Fruit fly (Drosophila melanogaster) S2 (cell line): ENCODE results near the gene Tmtc4.

Experiments
- CG8478 ChIP-seq: fragments of >200 bp; optimal IDR thresholded peaks from 2 replicates; lab custom pipeline; 2018
- CTCF ChIP-seq, 2 experiments: fragments of >200 bp; optimal IDR thresholded peaks; 2 replicates each; lab custom pipeline; 2018

The Tmtc4 gene

DNA sequence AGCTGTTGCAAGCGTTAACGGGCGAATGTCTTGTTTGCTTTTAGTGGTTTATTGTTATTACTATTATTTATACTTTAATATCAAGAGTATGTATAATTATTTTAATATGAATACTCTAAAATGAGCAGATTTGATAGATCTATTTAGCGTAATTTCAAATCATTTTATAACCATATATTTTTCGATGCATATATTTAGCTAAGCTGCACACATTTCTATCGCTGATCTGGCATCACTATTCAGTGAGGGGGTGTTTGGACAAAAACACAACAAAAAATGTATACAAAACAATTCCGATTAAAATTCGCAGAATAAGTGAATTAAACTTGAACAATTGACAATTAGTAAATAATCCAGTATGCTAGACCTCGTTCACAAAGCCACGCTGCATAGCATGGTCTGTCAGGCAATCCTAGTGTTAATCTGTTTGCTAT lies at the start of gene Tmtc4, which contains the start of gene Trs33:
TSS of gene Tmtc4 (plus strand) at position 233 of the 434 bp plus-strand sequence.
TSS of gene Trs33 (minus strand) at position 3 of the 434 bp plus-strand sequence.
- TF ChIP-seq CG8478, result no peak
- TF ChIP-seq CTCF (optimal IDR thresholded peaks at IDR 0.05; lab: Kevin White, UChicago), result no peak

DNA sequence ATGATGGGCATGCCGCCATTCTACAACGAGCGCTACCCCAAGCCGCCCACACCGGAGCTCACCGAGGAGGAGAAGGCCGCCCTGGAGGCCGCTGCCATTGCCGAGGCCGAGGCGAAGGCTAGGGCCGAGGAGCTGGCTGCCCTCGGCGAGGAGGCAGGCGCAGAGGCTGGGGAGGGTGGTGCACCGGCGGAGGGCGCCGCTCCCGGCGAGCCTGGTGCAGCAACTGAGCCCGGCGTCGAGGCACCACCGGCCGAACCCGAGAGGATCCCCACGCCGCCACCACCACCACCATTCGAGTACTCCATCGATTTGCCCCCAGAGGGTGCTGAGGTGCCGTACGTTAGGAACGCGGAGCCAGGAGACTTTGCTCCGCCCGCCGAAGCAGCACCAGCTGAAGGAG lies 45.8 kb upstream of the Tmtc4 start:
- TF ChIP-seq CG8478, result no peak
- no peak for TF ChIP-seq CTCF (optimal IDR thresholded peaks at IDR 0.05; lab: Kevin White, UChicago)

DNA sequence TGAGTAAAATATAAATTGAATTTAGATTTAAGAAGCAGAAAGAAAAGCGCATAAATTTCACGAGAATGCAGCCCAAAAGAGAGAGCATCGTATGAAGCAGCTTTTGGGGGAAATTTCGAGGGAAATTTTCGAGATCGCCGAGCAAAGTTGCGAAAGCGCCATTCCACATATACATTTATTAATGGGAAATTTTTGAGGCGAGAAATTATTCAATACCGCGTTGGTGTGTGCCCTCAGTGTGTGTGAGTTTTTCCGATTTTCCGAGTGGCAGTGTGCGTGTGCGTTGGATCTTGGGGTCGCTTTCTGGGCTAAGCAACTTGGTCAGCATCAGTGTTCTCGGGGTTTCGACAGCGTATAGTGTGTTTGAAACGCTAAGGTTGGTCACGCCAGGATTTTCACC lies 41.1 kb upstream of the Tmtc4 start, which contains the start of gene Tm2:
TSS of gene Tm2 (plus strand) at position 270 of the 400 bp plus-strand sequence.
- TF ChIP-seq CG8478 (no peak), CTCF (optimal IDR thresholded peaks at IDR 0.05; lab: Kevin White, UChicago) (no peak)

DNA sequence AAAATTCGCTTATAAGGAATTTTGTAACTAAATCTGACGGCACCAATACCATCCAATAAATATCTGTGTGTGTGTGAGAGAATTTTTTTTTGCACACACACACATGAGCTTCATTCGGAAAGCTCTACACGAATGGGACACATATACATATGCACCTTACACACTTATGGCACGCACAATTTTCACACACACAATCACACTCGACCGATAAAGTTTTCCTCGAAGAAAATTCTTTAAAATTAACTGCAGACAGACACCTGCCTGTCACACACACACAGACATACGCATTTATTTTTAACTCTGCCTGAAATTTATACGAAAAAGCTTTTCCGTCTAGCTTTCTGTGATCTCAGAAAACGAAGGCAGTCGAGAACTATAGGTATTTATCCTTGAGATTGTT lies 40.3 kb upstream of the Tmtc4 start:
- TF ChIP-seq CTCF (optimal IDR thresholded peaks at IDR 0.05; lab: Kevin White, UChicago) (no peak), CG8478 (no peak)

DNA sequence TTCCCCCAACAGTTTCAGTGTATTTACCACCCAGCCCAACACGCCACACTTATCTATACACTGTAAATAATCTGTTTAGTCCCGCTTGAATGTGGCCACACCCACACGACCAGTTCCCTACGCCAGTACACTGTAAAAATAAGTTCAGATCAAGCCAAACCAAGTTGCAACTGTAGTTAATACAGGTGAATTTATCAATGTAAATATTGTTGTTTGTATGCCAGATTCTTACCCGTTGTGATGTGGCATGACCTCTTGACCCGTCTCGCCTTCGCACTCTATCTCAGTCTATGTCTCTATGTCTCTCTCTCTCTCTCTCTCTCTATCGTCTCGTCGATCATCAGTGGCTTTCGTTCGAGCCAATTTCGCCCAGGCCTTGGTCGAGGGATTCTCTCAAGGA lies 37.2 kb upstream of the Tmtc4 start:
- TF ChIP-seq CG8478, result no peak

DNA sequence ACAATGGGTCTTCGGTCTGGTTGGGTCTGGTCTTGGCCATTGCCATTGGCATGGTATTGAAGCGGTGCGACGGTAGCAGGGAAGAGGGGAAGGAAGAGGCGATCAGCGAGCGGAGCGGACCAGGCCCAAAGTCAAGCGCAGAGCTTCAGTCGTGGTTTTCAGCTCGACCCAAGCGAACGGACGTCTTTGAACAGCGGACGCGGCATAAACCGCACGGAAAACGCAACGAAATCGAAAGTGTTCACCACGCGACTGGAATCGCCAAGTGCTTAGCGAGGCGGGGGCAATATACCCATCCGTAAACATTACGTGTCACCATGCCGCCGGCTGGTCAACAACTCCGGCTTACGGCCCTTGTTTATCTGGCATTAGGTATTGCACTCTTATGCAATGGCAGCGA lies 34.7 kb upstream of the Tmtc4 start, which contains the start of gene CG14866:
TSS of gene CG14866 (plus strand) at position 146 of the 400 bp plus-strand sequence.
- TF ChIP-seq CTCF (optimal IDR thresholded peaks at IDR 0.05; lab: Kevin White, UChicago) (no peak), CG8478 (no peak)

DNA sequence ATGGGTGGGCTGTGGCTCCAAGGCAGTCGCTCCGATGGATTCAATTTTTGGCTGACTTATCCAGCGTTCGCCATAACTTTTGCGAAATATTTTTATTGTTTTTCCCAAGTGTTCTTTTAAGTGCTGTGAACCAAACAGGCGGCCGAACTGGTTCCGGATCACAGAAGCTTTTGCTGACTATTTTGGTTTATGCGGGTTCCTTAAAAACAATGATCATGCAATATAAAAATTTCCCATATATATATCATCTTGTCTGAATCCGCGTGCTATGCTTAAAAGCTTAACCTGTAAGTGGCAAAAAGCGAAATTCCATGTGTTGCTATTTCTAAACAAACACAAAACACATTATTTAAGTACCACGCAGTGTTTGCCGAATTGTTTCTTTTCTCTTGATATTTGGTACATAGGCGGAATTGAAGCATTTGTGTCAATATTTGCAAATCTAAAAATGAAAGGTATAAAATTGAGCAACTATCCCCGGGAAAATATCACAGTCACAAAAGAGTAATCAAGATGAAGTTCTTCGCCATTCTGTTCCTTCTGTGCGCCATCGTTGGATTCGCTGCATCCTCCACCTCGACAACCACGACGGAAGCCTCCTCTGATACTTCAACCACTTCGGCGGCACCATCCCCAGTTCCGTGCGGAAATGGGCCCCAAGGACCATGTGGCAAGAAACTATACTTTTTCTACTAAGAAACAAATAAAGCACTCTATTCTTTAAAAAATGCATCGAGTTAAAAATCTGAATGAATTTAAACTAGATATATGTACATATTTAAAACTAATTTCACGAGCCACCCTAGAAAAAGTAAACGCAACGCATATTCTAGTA lies 30.9 kb upstream of the Tmtc4 start, which contains the start of the genes CG6276 and CG44040:
TSS of gene CG6276 (minus strand) at position 158 of the 835 bp plus-strand sequence.
TSS of gene CG44040 (plus strand) at position 467 of the 835 bp plus-strand sequence.
- TF ChIP-seq CTCF (optimal IDR thresholded peaks at IDR 0.05; lab: Kevin White, UChicago), result no peak
- no peak for TF ChIP-seq CG8478

DNA sequence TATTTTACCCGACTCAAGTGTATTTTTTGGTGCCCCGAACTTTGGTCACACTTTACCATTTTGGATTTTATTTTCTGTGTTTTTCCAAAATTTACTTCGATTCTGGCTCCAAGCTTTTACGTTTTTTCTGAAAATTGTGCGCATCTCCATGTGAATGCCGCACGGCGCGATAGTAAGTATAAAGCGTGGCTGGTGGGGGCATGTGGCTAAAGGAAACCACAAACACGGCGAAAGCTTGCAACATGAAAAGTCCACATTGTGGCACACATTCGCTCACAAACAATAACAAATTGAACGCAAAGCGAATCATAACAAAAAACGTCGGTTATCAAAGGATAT lies 30.3 kb upstream of the Tmtc4 start, which contains the start of gene ear:
TSS of gene ear (plus strand) at position 10 of the 339 bp plus-strand sequence.
- no peak for TF ChIP-seq CTCF (optimal IDR thresholded peaks at IDR 0.05; lab: Kevin White, UChicago)
- TF ChIP-seq CG8478, result no peak

DNA sequence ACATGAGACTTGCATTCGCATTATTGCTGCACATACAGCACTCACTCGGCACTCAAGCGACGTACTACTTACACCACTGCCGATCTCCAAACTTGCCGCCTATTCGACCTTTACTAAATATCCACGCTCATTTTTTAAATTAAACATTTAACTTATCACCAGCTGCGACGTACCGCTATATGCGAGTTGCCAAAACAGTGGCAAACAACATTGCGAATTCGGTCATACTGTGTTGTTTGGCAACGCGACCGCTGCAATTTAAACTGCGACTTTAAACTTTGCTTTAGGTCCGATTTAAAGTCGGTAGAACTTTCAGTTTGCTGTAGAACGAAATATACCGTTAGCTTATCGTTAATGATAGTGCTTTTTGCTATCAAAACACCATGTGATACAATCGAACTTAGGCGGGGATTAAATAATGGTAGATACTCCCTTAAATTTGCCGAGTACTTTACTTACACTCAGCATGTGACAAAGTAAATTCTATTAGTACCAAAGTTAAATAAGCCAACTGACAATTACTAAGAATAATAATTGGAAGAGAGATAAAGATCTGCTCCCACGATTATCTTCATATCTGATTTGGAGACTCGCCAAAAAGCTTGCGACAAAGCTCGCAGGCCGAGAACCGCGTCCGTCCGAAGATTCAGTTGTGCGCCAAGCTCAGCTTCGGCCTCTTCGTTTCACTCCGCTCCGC lies 22.8 kb upstream of the Tmtc4 start, which contains the start of the genes CG6236 and ea:
TSS of gene CG6236 (minus strand) at position 187 of the 697 bp plus-strand sequence.
TSS of gene ea (plus strand) at position 647 of the 697 bp plus-strand sequence.
- TF ChIP-seq CTCF (optimal IDR thresholded peaks at IDR 0.05; lab: Kevin White, UChicago) (no peak), CG8478 (no peak)

DNA sequence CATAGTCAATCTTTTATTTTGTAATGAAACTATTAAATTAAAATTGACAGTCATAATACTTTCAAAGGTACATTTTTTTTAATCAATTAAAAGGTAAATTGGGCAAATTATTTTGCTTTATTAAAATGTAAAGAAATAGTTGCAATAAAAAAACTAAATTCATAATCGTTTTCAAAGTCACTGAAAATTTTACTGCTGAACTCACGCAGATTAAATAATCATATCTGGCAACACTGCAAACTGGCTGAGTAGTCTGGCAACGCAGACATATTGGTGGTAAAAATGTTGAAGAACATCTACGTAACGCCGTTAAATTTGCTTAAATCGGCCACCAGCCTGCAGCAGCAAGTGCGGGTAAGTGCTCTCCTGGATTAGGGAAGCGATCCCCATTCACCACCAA lies 20.6 kb upstream of the Tmtc4 start, which contains the start of gene mRpL9:
TSS of gene mRpL9 (plus strand) at position 267 of the 400 bp plus-strand sequence.
- TF ChIP-seq CG8478 (no peak), CTCF (optimal IDR thresholded peaks at IDR 0.05; lab: Kevin White, UChicago) (peak; percentile 4 to 23)

DNA sequence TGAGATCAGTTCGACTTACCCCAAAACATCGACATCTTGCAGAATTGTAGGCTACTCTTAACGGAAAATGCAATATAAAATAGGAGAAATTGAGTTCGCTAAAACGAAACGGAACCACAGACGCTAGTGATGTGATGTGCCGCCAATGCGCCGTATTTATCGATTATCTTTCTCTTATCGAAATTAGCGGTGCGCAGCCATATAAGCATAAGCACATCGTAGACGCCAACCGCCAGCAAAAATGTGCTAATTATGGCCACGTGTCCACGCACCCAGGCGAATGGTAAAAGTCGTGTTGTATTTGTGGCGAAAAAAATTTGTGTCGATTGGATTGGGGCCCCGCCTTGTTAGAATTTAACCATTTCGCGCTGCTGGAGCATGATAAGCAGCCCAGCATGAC lies 18.0 kb upstream of the Tmtc4 start, which contains the start of the genes Fkbp39 and Cyfip:
TSS of gene Fkbp39 (minus strand) at position 140 of the 400 bp plus-strand sequence.
TSS of gene Cyfip (plus strand) at position 273 of the 400 bp plus-strand sequence.
- TF ChIP-seq CG8478 (no peak), CTCF (optimal IDR thresholded peaks at IDR 0.05; lab: Kevin White, UChicago) (peak; percentile 41 to 48)

DNA sequence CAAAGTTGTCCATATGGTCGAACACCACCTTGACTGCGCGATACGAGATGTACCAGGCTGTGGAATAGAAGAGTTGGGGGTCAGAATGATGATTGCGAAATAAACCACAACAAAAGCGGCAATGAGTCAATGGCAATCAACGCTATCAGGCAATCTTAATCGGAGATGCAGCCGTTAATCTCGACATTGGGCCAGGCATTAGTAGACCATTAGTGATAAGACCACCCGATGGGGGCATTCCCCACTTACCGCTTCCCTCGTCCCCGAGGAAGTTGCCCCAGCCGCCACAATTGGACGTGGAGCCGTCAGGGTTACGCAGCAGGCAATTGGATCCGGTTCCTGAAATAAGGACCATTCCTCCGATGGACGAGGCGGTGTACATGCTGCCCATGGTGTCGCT lies 11.9 kb upstream of the Tmtc4 start:
- no peak for TF ChIP-seq CG8478
- TF ChIP-seq CTCF (optimal IDR thresholded peaks at IDR 0.05; lab: Kevin White, UChicago), result no peak

DNA sequence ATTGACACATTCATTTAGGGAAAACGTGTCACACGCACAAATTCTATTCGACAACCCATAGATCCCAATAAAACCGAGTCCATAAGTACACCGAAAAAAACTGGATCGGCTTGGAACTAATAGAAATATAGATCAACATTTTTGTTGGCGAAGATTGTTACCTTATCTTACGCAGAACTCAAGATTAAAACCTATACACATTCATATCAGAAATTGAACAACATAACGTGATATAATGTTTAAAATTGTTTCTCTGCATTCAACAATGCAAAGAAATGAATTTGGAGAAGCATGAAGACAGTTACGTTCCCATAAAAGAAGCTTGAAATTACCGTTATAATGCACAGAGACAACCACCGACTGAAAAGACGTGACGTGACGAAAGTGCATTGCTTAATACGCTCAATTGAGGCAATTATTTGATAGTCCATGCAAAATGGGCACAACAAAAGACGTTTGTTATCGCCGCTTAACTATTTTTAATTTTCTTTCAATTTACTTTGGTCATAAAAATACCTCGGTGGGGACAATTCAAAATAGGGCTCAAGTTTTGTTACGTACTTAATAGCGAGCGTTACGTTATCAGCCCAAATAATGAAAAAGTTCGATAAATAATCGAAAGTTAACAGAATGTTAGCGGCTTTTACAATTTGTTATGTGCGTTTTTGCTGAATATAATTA lies 10.8 kb upstream of the Tmtc4 start, which contains the start of gene SerRS-m:
TSS of gene SerRS-m (plus strand) at position 616 of the 681 bp plus-strand sequence.
- TF ChIP-seq CG8478, result no peak
- no peak for TF ChIP-seq CTCF (optimal IDR thresholded peaks at IDR 0.05; lab: Kevin White, UChicago)

DNA sequence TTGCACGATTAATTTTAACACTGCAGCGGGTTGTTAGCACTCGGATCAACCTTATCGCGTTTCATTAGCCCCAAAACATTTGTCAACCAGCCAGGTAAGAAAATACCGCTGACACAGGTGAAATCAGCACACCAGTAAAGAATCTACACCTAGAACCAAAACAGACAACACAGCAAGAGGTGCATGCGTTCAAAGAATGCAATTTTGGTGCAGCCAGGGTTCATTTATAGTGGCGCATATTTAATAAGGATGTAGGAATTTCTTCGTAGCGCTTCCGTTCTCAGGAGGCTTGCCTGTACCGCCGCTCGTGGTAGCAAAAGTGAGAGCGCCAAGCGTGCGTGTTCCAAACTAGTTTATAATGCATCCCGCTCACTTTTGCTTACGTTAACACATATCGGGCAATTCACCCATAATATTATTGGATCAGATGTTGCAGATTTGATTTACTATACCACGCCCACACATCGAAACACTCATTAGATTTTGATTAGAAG lies 8.5 kb upstream of the Tmtc4 start:
- TF ChIP-seq CG8478 (no peak), CTCF (optimal IDR thresholded peaks at IDR 0.05; lab: Kevin White, UChicago) (no peak)
